Worm (Caenorhabditis elegans) whole organism, young adult: Measurements from ENCODE around the gene vab-9.

Source experiments
- F49E8.2 ChIP-seq: sonication (generic microtip); optimal IDR thresholded peaks from 3 replicates; lab custom pipeline; 2017; ENCODE audit warnings: missing genetic modification characterization, mild to moderate bottlenecking, missing compliant biosample characterization, antibody characterized with exemption, moderate library complexity; ENCODE audit not compliant: insufficient read depth
- ama-1 ChIP-seq, 3 experiments: fragments of 150-350 bp in 1 of 3; sonication (generic microtip) in 2 of 3; optimal IDR thresholded peaks; 2 replicates each; lab custom pipeline; 2014 to 2018; ENCODE audit warnings: missing biosample characterization in 2 of 3, missing genetic modification characterization in 2 of 3, missing genetic modification reagents in 2 of 3
- ceh-40 ChIP-seq: fragments of 200-800 bp; sonication (Bioruptor generic); IDR thresholded peaks from 2 replicates; pipeline ENCODE4 v1.3.6; 2022; ENCODE audit warnings: missing genetic modification characterization, missing compliant biosample characterization
- efl-1 ChIP-seq: fragments of 150-350 bp; optimal IDR thresholded peaks from 2 replicates; lab custom pipeline; 2014; ENCODE audit warnings: missing biosample characterization, missing genetic modification reagents, missing genetic modification characterization
- mes-4 ChIP-seq: sonication (generic microtip); optimal IDR thresholded peaks from 2 replicates; lab custom pipeline; 2016; ENCODE audit warnings: missing genotype, missing genetic modification characterization, missing compliant biosample characterization
- nfyb-1 ChIP-seq: fragments of 200-800 bp; sonication (Bioruptor generic); IDR thresholded peaks from 2 replicates; pipeline ENCODE4 v1.3.6; 2022; ENCODE audit warnings: missing genetic modification reagents, missing genetic modification characterization, missing compliant biosample characterization
- nhr-120 ChIP-seq: fragments of 200-800 bp; sonication (Bioruptor generic); IDR thresholded peaks from 2 replicates; pipeline ENCODE4 v1.3.6; 2022; ENCODE audit warnings: missing genetic modification characterization, missing compliant biosample characterization

- TF ChIP-seq F49E8.2 (tag; lab: Kevin White, UChicago): no peak
- no peak for TF ChIP-seq ama-1 (optimal IDR thresholded peaks at IDR 0.05; lab: Kevin White, UChicago)
- TF ChIP-seq ama-1 (GFP tag; optimal IDR thresholded peaks at IDR 0.05; lab: Kevin White, UChicago): no peak
- no peak for TF ChIP-seq ceh-40 (GFP tag; lab: Robert Waterston, UW)
- no peak for TF ChIP-seq nfyb-1
- TF ChIP-seq nhr-120 (GFP tag; lab: Robert Waterston, UW): no peak
- no peak for TF ChIP-seq mes-4
- no peak for TF ChIP-seq efl-1 (GFP tag; lab: Kevin White, UChicago)
Observed at ce11 chrII:8630088-8630487, 7.4 kb downstream of the vab-9 start, which contains the start of gene T22C8.6.
